Worm (Caenorhabditis elegans): ENCODE data around the gene mrps-31.

mrps-31 gene

ce11 chrIII:3664224-3664623 is 34.1 kb upstream of the mrps-31 start, which contains the start of gene C46F11.4 (continued):
- TF ChIP-seq efl-3 (GFP tag; optimal IDR thresholded peaks at IDR 0.05) = no peak
- peak; percentile 4 to 47 (median 33) for TF ChIP-seq ceh-82 (tag; optimal IDR thresholded peaks at IDR 0.05)
- no peak for TF ChIP-seq alr-1 (tag; optimal IDR thresholded peaks at IDR 0.05; ENCODE audit: borderline replicate concordance)
- TF ChIP-seq zag-1 (tag; optimal IDR thresholded peaks at IDR 0.05) = no peak
- TF ChIP-seq nhr-47 (tag; optimal IDR thresholded peaks at IDR 0.05) = peak; percentile 49
- TF ChIP-seq hpl-2 (GFP tag; optimal IDR thresholded peaks at IDR 0.05) = no peak
- no peak for TF ChIP-seq fos-1 (tag; optimal IDR thresholded peaks at IDR 0.05)
- peak; percentile 49 for TF ChIP-seq swsn-7 (tag; optimal IDR thresholded peaks at IDR 0.05)
- peak; percentile 52 for TF ChIP-seq mep-1 (tag; optimal IDR thresholded peaks at IDR 0.05)
- no peak for TF ChIP-seq ceh-88 (GFP tag; IDR thresholded peaks at IDR 0.05)
- TF ChIP-seq dsc-1 (tag; optimal IDR thresholded peaks at IDR 0.05) = peak; percentile 22
- peak; percentile 41 for TF ChIP-seq nhr-85 (tag)
- TF ChIP-seq dpl-1 (GFP tag; optimal IDR thresholded peaks at IDR 0.05) = peak in 2 of 3 experiments; percentile 36 to 41
- no peak for TF ChIP-seq unc-98 (GFP tag; IDR thresholded peaks at IDR 0.05)
- no peak for TF ChIP-seq mab-9 (GFP tag; IDR thresholded peaks at IDR 0.05)
- no peak for TF ChIP-seq fkh-4 (tag; optimal IDR thresholded peaks at IDR 0.05; ENCODE audit: borderline replicate concordance)
- TF ChIP-seq vab-15 (tag; optimal IDR thresholded peaks at IDR 0.05) = no peak
- peak; percentile 62 for TF ChIP-seq nhr-90 (tag; optimal IDR thresholded peaks at IDR 0.05; ENCODE audit: poor library complexity)
- no peak for TF ChIP-seq elt-2 (tag; optimal IDR thresholded peaks at IDR 0.05)
- peak in 1 of 2 experiments; percentile 50 for TF ChIP-seq lin-35 (GFP tag; optimal IDR thresholded peaks at IDR 0.05)
- TF ChIP-seq ama-1 (optimal IDR thresholded peaks at IDR 0.05) = no peak
- no peak; the same call in 1 of the 2 replicates for TF ChIP-seq nhr-19 (GFP tag; conservative IDR thresholded peaks at IDR 0.05)
- peak in 1 of 6 experiments; percentile 25 for TF ChIP-seq elt-3 (tag; optimal IDR thresholded peaks at IDR 0.05)
- no peak for TF ChIP-seq nhr-12 (tag; optimal IDR thresholded peaks at IDR 0.05)
- TF ChIP-seq egl-13 (tag; optimal IDR thresholded peaks at IDR 0.05) = peak; percentile 2
- no peak for TF ChIP-seq isw-1 (GFP tag; IDR thresholded peaks at IDR 0.05)
- peak; percentile 45 to 63 for TF ChIP-seq lsy-2 (tag; optimal IDR thresholded peaks at IDR 0.05)
- TF ChIP-seq pqm-1 (tag; optimal IDR thresholded peaks at IDR 0.05) = no peak
- peak; percentile 23 for TF ChIP-seq unc-130 (tag; optimal IDR thresholded peaks at IDR 0.05)
- TF ChIP-seq skn-1 (tag; optimal IDR thresholded peaks at IDR 0.05) = peak; percentile 25
- TF ChIP-seq nhr-84 (tag; optimal IDR thresholded peaks at IDR 0.05) = no peak
- peak; percentile 65 for TF ChIP-seq snu-23 (GFP tag; optimal IDR thresholded peaks at IDR 0.05)
- TF ChIP-seq ztf-4 (tag; optimal IDR thresholded peaks at IDR 0.05) = no peak
- TF ChIP-seq aly-2 (tag; optimal IDR thresholded peaks at IDR 0.05) = no peak
- TF ChIP-seq C16A3.4 (tag; optimal IDR thresholded peaks at IDR 0.05) = peak; percentile 51
- peak; percentile 60 for TF ChIP-seq nhr-71 (tag; optimal IDR thresholded peaks at IDR 0.05)
- peak; percentile 19 for TF ChIP-seq snpc-4 (tag; optimal IDR thresholded peaks at IDR 0.05)
- no peak for TF ChIP-seq lin-13 (GFP tag; optimal IDR thresholded peaks at IDR 0.05)
- no peak for TF ChIP-seq nhr-77 (tag; optimal IDR thresholded peaks at IDR 0.05)
- no peak for TF ChIP-seq F16B12.6 (tag; optimal IDR thresholded peaks at IDR 0.05)
- no peak for TF ChIP-seq pax-3 (tag; optimal IDR thresholded peaks at IDR 0.05)
- TF ChIP-seq fkh-10 (GFP tag; optimal IDR thresholded peaks at IDR 0.05) = no peak
- no peak for TF ChIP-seq nhr-76 (tag; optimal IDR thresholded peaks at IDR 0.05)
- TF ChIP-seq nhr-28 (tag; optimal IDR thresholded peaks at IDR 0.05) = no peak
- no peak for TF ChIP-seq zip-4 (GFP tag; optimal IDR thresholded peaks at IDR 0.05)
- no peak for TF ChIP-seq ets-5 (GFP tag; IDR thresholded peaks at IDR 0.05)
- TF ChIP-seq nhr-20 (tag; optimal IDR thresholded peaks at IDR 0.05) = peak; percentile 54
- no peak for TF ChIP-seq unc-62 (GFP tag; optimal IDR thresholded peaks at IDR 0.05)
- TF ChIP-seq nhr-11 (tag; optimal IDR thresholded peaks at IDR 0.05) = no peak
- TF ChIP-seq lin-14 (GFP tag; optimal IDR thresholded peaks at IDR 0.05) = no peak
- TF ChIP-seq aha-1 (tag; optimal IDR thresholded peaks at IDR 0.05) = no peak
